Worm (Caenorhabditis elegans) whole organism, mixed stage, embryonic: ENCODE results near the gene try-11.

Source experiments
- elt-3 ChIP-seq: fragments of 150-350 bp; optimal IDR thresholded peaks from 2 replicates; lab custom pipeline; 2014; ENCODE audit warnings: missing biosample characterization, missing genetic modification characterization
- flh-1 ChIP-seq: fragments of 200-800 bp; sonication (Bioruptor generic); optimal IDR thresholded peaks from 2 replicates; lab custom pipeline; 2018; ENCODE audit warnings: mild to moderate bottlenecking, missing genetic modification characterization, moderate library complexity, missing compliant biosample characterization
- lin-13 ChIP-seq: fragments of 150-350 bp; optimal IDR thresholded peaks from 2 replicates; lab custom pipeline; 2014; ENCODE audit warnings: missing biosample characterization, missing genetic modification characterization
- mab-5 ChIP-seq: fragments of 150-350 bp; optimal IDR thresholded peaks from 2 replicates; lab custom pipeline; 2014; ENCODE audit warnings: missing biosample characterization, missing genetic modification characterization
- nhr-28 ChIP-seq: fragments of 150-350 bp; optimal IDR thresholded peaks from 2 replicates; lab custom pipeline; 2014; ENCODE audit warnings: missing biosample characterization, missing genetic modification characterization
- nhr-76 ChIP-seq: sonication (generic microtip); optimal IDR thresholded peaks from 2 replicates; lab custom pipeline; 2017; ENCODE audit warnings: missing biosample characterization, missing genetic modification characterization
- sem-2 ChIP-seq: fragments of 200-800 bp; sonication (Bioruptor generic); optimal IDR thresholded peaks from 2 replicates; lab custom pipeline; 2018; ENCODE audit warnings: mild to moderate bottlenecking, missing genetic modification characterization, missing compliant biosample characterization
- unc-39 ChIP-seq: fragments of 150-350 bp; optimal IDR thresholded peaks from 2 replicates; lab custom pipeline; 2014; ENCODE audit warnings: missing biosample characterization, missing genetic modification characterization
- unc-62 ChIP-seq: fragments of 150-350 bp; optimal IDR thresholded peaks from 2 replicates; lab custom pipeline; 2014; ENCODE audit warnings: missing biosample characterization, missing genetic modification reagents, missing genetic modification characterization

DNA sequence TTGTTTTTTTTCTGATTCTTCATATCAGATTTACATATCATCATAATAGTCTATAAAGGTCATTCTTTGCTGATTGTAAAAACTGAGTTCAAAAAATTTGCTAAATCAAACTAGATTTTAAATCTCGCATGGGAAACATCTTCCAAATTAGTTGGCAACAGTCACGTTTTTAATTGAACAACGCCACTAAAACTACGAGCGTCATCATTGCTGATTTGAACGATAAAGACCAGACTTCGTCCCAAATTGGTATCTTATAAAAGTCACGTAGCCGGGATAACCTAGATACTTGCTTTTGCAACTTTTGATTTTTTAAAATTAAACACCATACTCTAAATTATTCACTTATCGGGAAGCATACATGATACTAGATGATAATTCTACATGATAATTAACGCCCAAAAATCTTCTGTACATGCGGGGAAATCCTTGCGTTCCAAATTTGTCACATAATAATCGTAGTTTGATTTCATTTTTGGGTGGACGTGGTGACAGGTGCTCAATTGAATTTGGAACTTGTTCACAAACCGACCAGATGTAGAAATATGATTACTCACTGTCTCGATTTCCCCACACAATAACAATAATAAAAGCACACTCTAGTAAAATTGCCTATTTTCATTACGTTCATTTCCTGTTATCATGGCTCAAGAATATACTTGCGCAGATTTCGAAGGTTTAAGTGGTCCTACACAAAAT, 34.4 kb upstream of the try-11 start, which contains the start of gene srw-67:
- TF ChIP-seq nhr-28 (tag; lab: Kevin White, UChicago) (no peak), unc-39 (tag; lab: Kevin White, UChicago) (no peak), sem-2 (GFP tag; lab: Kevin White, UChicago) (no peak), mab-5 (no peak), flh-1 (GFP tag; lab: Kevin White, UChicago) (no peak), unc-62 (GFP tag; lab: Kevin White, UChicago) (no peak), lin-13 (tag; lab: Kevin White, UChicago) (no peak), nhr-76 (tag; lab: Kevin White, UChicago) (no peak), elt-3 (tag; lab: Kevin White, UChicago) (no peak)
